Worm (Caenorhabditis elegans) whole organism, L3 larva: ENCODE data around the gene clec-203.

ENCODE experiments used
- lsy-12 ChIP-seq: sonication (generic microtip); optimal IDR thresholded peaks from 2 replicates; lab custom pipeline; 2016; ENCODE audit warnings: mild to moderate bottlenecking, missing genetic modification characterization, missing compliant biosample characterization
- nhr-11 ChIP-seq: fragments of 150-350 bp; optimal IDR thresholded peaks from 2 replicates; lab custom pipeline; 2014; ENCODE audit warnings: missing biosample characterization, missing genetic modification characterization
- nhr-237 ChIP-seq: fragments of 150-350 bp; optimal IDR thresholded peaks from 2 replicates; lab custom pipeline; 2014; ENCODE audit warnings: missing biosample characterization, missing genetic modification characterization
- unc-39 ChIP-seq: sonication (generic microtip); optimal IDR thresholded peaks from 4 replicates; lab custom pipeline; 2017; ENCODE audit warnings: missing biosample characterization, missing genetic modification characterization

- TF ChIP-seq nhr-11: no peak
- no peak for TF ChIP-seq nhr-237 (tag; lab: Kevin White, UChicago)
- TF ChIP-seq lsy-12 (tag; lab: Kevin White, UChicago): no peak
- TF ChIP-seq unc-39 (tag; lab: Kevin White, UChicago): no peak
Observed at ce11 chrV:1067468-1067867, 20.6 kb upstream of the clec-203 start, which contains the start of gene K10C9.7.
